Worm (Caenorhabditis elegans): ENCODE measurements around the gene ubh-2.

ce11 chrV:6464765-6465164, 44.9 kb downstream of the ubh-2 start, which contains the start of gene unc-83:
- TF ChIP-seq sea-1 (GFP tag; conservative IDR thresholded peaks at IDR 0.05) (no peak), ama-1 (optimal IDR thresholded peaks at IDR 0.05) (no peak), ceh-13 (GFP tag; optimal IDR thresholded peaks at IDR 0.05) (no peak), hmbx-1 (tag; optimal IDR thresholded peaks at IDR 0.05) (no peak), aly-1 (tag; optimal IDR thresholded peaks at IDR 0.05) (no peak), hnd-1 (tag; optimal IDR thresholded peaks at IDR 0.05) (no peak), ceh-36 (tag; optimal IDR thresholded peaks at IDR 0.05) (no peak), tra-4 (tag; optimal IDR thresholded peaks at IDR 0.05) (no peak), hmg-4 (GFP tag; optimal IDR thresholded peaks at IDR 0.05) (no peak), tbx-37 (GFP tag; conservative IDR thresholded peaks at IDR 0.05) (no peak), F13C5.2 (tag; optimal IDR thresholded peaks at IDR 0.05) (no peak)
